Worm (Caenorhabditis elegans): ENCODE results near the gene sym-2.

sym-2 gene

ce11 chrII:9143795-9144194 is 44.5 kb downstream of the sym-2 start:
- TF ChIP-seq madf-2 (tag; optimal IDR thresholded peaks at IDR 0.05) (no peak), fkh-6 (tag; optimal IDR thresholded peaks at IDR 0.05) (no peak), K02D7.2 (tag; optimal IDR thresholded peaks at IDR 0.05) (no peak), odd-2 (tag; optimal IDR thresholded peaks at IDR 0.05) (no peak), K09A11.1 (tag; optimal IDR thresholded peaks at IDR 0.05; ENCODE audit: insufficient read depth) (no peak), ceh-14 (tag; optimal IDR thresholded peaks at IDR 0.05) (no peak), ceh-19 (GFP tag; optimal IDR thresholded peaks at IDR 0.05) (no peak), ceh-9 (tag; optimal IDR thresholded peaks at IDR 0.05) (no peak), pqm-1 (tag; optimal IDR thresholded peaks at IDR 0.05) (no peak), dve-1 (tag; optimal IDR thresholded peaks at IDR 0.05) (no peak)

- TF ChIP-seq C08G9.2 (tag; optimal IDR thresholded peaks at IDR 0.05) (no peak), che-1 (tag; optimal IDR thresholded peaks at IDR 0.05) (no peak), unc-42 (tag; optimal IDR thresholded peaks at IDR 0.05) (no peak), odd-2 (tag; optimal IDR thresholded peaks at IDR 0.05) (no peak), nfya-1 (tag; optimal IDR thresholded peaks at IDR 0.05) (no peak), ama-1 (optimal IDR thresholded peaks at IDR 0.05) (no peak), fkh-6 (tag; optimal IDR thresholded peaks at IDR 0.05) (no peak)
Measured at ce11 chrII:9141110-9141509, 47.2 kb downstream of the sym-2 start.

ce11 chrII:9139172-9139700 is 49.0 kb downstream of the sym-2 start, which contains the start of gene Y9C2UA.1:
Gene Y9C2UA.1 (plus strand): TSS chrII:9139650.
- TF ChIP-seq ceh-22 (tag; optimal IDR thresholded peaks at IDR 0.05): no peak
- no peak for TF ChIP-seq pha-4 (tag; optimal IDR thresholded peaks at IDR 0.05)
- TF ChIP-seq dve-1 (tag; optimal IDR thresholded peaks at IDR 0.05): no peak
- TF ChIP-seq unc-3 (GFP tag; conservative IDR thresholded peaks at IDR 0.05): no peak
- no peak for TF ChIP-seq unc-3 (tag; optimal IDR thresholded peaks at IDR 0.05)

- no peak for TF ChIP-seq sox-4 (tag; optimal IDR thresholded peaks at IDR 0.05)
- no peak for TF ChIP-seq tbx-2 (tag; optimal IDR thresholded peaks at IDR 0.05)
- TF ChIP-seq lin-11 (tag; optimal IDR thresholded peaks at IDR 0.05): no peak
- TF ChIP-seq ceh-34 (tag; optimal IDR thresholded peaks at IDR 0.05): no peak
- TF ChIP-seq ceh-19 (GFP tag; optimal IDR thresholded peaks at IDR 0.05): no peak
- no peak for TF ChIP-seq ahr-1 (tag; optimal IDR thresholded peaks at IDR 0.05)
- no peak for TF ChIP-seq fkh-10 (GFP tag; optimal IDR thresholded peaks at IDR 0.05)
- TF ChIP-seq madf-2 (tag; optimal IDR thresholded peaks at IDR 0.05): no peak
- TF ChIP-seq pqm-1 (tag; optimal IDR thresholded peaks at IDR 0.05): no peak
- TF ChIP-seq nhr-232 (tag; optimal IDR thresholded peaks at IDR 0.05): no peak
- no peak for TF ChIP-seq Y22D7AL.16 (tag; optimal IDR thresholded peaks at IDR 0.05)
- TF ChIP-seq npax-4 (tag; optimal IDR thresholded peaks at IDR 0.05): no peak
- no peak for TF ChIP-seq odd-2 (tag; optimal IDR thresholded peaks at IDR 0.05)
- no peak for TF ChIP-seq ceh-6 (GFP tag; optimal IDR thresholded peaks at IDR 0.05)
- TF ChIP-seq dmd-4 (tag; optimal IDR thresholded peaks at IDR 0.05; ENCODE audit: borderline replicate concordance): no peak
- TF ChIP-seq unc-86 (tag; optimal IDR thresholded peaks at IDR 0.05): no peak
- no peak for TF ChIP-seq nfya-1 (tag; optimal IDR thresholded peaks at IDR 0.05)
- no peak for TF ChIP-seq ceh-9 (tag; optimal IDR thresholded peaks at IDR 0.05)
Measured at ce11 chrII:9137803-9138202, 50.5 kb downstream of the sym-2 start, which contains the start of gene C16D2.3. Gene C16D2.3 (plus strand): TSS chrII:9138103.

ce11 chrII:9135878-9136277 is 52.4 kb downstream of the sym-2 start, which contains the start of gene nlp-78:
Gene nlp-78 (plus strand): TSS chrII:9136178.
- no peak for TF ChIP-seq ceh-18 (tag; optimal IDR thresholded peaks at IDR 0.05)
- TF ChIP-seq pha-4 (tag; optimal IDR thresholded peaks at IDR 0.05): no peak
- TF ChIP-seq sox-4 (tag; optimal IDR thresholded peaks at IDR 0.05): no peak
- no peak for TF ChIP-seq unc-3 (GFP tag; conservative IDR thresholded peaks at IDR 0.05)
- TF ChIP-seq unc-3 (tag; optimal IDR thresholded peaks at IDR 0.05): no peak

- no peak for TF ChIP-seq ceh-22 (tag; optimal IDR thresholded peaks at IDR 0.05)
- no peak for TF ChIP-seq pros-1 (tag; optimal IDR thresholded peaks at IDR 0.05)
Measured at ce11 chrII:9132338-9132737, 55.9 kb downstream of the sym-2 start.

Measured in whole organism, late embryonic.